Fruit fly (Drosophila melanogaster) whole organism, pupa: ENCODE data around the gene ckd.

ENCODE experiments used
- CG10348 ChIP-seq: fragments of 200-800 bp; sonication (Bioruptor generic); IDR thresholded peaks from 2 replicates; pipeline ENCODE4 v1.3.6; 2022; ENCODE audit warnings: missing biosample characterization, missing genetic modification characterization
- CG12605 ChIP-seq: fragments of 200-800 bp; sonication (Bioruptor generic); IDR thresholded peaks from 2 replicates; pipeline ENCODE4 v1.3.6; 2022; ENCODE audit warnings: missing biosample characterization, missing genetic modification characterization
- CG13204 ChIP-seq: fragments of 200-800 bp; sonication (Bioruptor generic); optimal IDR thresholded peaks from 2 replicates; lab custom pipeline; 2018; ENCODE audit warnings: missing biosample characterization, mild to moderate bottlenecking, missing genetic modification characterization, moderate library complexity
- CG14655 ChIP-seq: fragments of 200-800 bp; sonication (Bioruptor generic); optimal IDR thresholded peaks from 3 replicates; lab custom pipeline; 2017; ENCODE audit warnings: mild to moderate bottlenecking, missing biosample characterization, missing genetic modification reagents, missing genetic modification characterization
- CG15710 ChIP-seq: fragments of 200-800 bp; sonication (Bioruptor generic); optimal IDR thresholded peaks from 2 replicates; lab custom pipeline; 2018; ENCODE audit warnings: missing biosample characterization, mild to moderate bottlenecking, missing genetic modification characterization, moderate library complexity
- CG17806 ChIP-seq: fragments of 200-800 bp; sonication (Bioruptor generic); optimal IDR thresholded peaks from 2 replicates; lab custom pipeline; 2018; ENCODE audit warnings: missing biosample characterization, mild to moderate bottlenecking, missing genetic modification characterization, moderate library complexity
- CG32121 ChIP-seq: fragments of 200-800 bp; sonication (Bioruptor generic); IDR thresholded peaks from 2 replicates; pipeline ENCODE4 v1.3.6; 2022; ENCODE audit warnings: missing biosample characterization, missing genetic modification characterization
- CG34367 ChIP-seq: fragments of 200-800 bp; sonication (Bioruptor generic); optimal IDR thresholded peaks from 2 replicates; lab custom pipeline; 2018; ENCODE audit warnings: missing biosample characterization, mild to moderate bottlenecking, missing genetic modification characterization
- CG4496 ChIP-seq: fragments of 200-800 bp; sonication (Bioruptor generic); IDR thresholded peaks from 3 replicates; pipeline ENCODE4 v1.3.6; 2022; ENCODE audit warnings: missing biosample characterization, missing genetic modification characterization
- CG8159 ChIP-seq: fragments of 200-800 bp; sonication (Bioruptor generic); optimal IDR thresholded peaks from 3 replicates; lab custom pipeline; 2018; ENCODE audit warnings: missing biosample characterization, mild to moderate bottlenecking, missing genetic modification characterization, moderate library complexity
- CG8301 ChIP-seq: fragments of 200-800 bp; sonication (Bioruptor generic); optimal IDR thresholded peaks from 2 replicates; lab custom pipeline; 2018; ENCODE audit warnings: missing biosample characterization, mild to moderate bottlenecking, missing genetic modification characterization
- CG9948 ChIP-seq: fragments of 200-800 bp; sonication (Bioruptor generic); optimal IDR thresholded peaks from 2 replicates; lab custom pipeline; 2018; ENCODE audit warnings: missing biosample characterization, mild to moderate bottlenecking, missing genetic modification characterization, moderate library complexity
- D1 ChIP-seq: fragments of 200-800 bp; sonication (Bioruptor generic); optimal IDR thresholded peaks from 2 replicates; lab custom pipeline; 2018; ENCODE audit warnings: missing biosample characterization, mild to moderate bottlenecking, missing genetic modification characterization, moderate library complexity
- EcR ChIP-seq: fragments of 200-800 bp; sonication (Bioruptor generic); optimal IDR thresholded peaks from 3 replicates; lab custom pipeline; 2019; ENCODE audit warnings: missing biosample characterization, missing genetic modification characterization, mild to moderate bottlenecking, moderate library complexity, missing genetic modification reagents
- Ets98B ChIP-seq: fragments of 200-800 bp; sonication (Bioruptor generic); IDR thresholded peaks from 2 replicates; pipeline ENCODE4 v1.3.6; 2022; ENCODE audit warnings: missing biosample characterization, missing genetic modification characterization
- Pif1A ChIP-seq: fragments of 200-800 bp; sonication (Bioruptor generic); optimal IDR thresholded peaks from 3 replicates; lab custom pipeline; 2016; ENCODE audit warnings: missing biosample characterization, missing genetic modification characterization
- Pif1B ChIP-seq: fragments of 200-800 bp; sonication (Bioruptor generic); optimal IDR thresholded peaks from 3 replicates; lab custom pipeline; 2016; ENCODE audit warnings: missing biosample characterization, missing genetic modification characterization
- Snoo ChIP-seq: fragments of 200-800 bp; sonication (Bioruptor generic); optimal IDR thresholded peaks from 3 replicates; lab custom pipeline; 2017; ENCODE audit warnings: missing biosample characterization, mild to moderate bottlenecking, missing genetic modification characterization, inconsistent platforms
- fd96Ca ChIP-seq: fragments of 200-800 bp; sonication (Bioruptor generic); IDR thresholded peaks from 3 replicates; pipeline ENCODE4 v1.3.6; 2022; ENCODE audit warnings: missing biosample characterization, missing genetic modification characterization
- gl ChIP-seq: fragments of 200-800 bp; sonication (Bioruptor generic); optimal IDR thresholded peaks from 2 replicates; lab custom pipeline; 2018; ENCODE audit warnings: missing biosample characterization, mild to moderate bottlenecking, missing genetic modification characterization
- rn ChIP-seq: fragments of 200-800 bp; sonication (Bioruptor generic); IDR thresholded peaks from 2 replicates; pipeline ENCODE4 v1.3.6; 2022; ENCODE audit warnings: missing biosample characterization, missing genetic modification characterization

ckd gene

DNA sequence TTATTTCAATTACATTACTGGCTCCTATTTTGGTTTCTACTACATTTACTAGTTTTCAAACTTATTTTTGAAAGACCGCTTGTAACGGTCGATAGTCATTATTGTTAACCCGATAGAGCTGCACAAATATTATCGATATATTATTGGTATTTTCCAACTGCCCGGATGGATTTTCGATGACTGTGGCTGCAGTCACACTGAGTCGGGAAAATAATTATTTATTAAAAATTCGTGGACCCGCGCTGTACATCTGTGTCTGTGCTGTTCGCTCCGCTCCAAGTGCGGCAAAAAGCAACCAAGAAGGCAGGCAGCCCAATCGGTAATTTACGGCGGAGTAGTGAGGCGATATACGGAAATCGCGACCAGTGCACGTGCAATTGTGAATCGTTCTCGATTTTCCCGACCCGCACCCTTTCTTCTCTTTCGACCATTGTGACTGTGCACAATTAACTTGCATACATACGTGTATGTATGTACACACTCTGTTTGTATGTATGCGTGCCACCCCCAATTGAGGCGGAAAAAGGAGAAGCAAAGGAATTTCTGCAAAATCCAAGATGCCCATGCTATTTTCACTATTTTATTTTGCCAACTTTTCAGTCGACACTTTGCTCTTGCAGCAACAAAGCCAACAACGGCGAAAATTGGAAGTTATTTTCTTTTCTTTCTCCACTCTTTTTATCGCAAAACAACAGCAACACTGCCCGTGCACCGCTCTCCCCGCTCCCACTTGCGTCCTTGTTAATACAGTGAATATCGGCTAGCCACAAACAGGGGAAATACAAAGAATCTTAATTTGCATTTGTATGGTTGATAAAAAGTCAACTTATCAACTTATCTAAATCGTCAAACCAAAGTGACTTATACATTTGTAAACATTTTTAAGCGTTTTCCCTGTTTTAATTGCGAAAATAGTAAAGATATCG lies 46.1 kb downstream of the ckd start, which contains the start of gene ZnT63C:
Gene ZnT63C (plus strand): TSS at position 175 of the 926 bp plus-strand sequence.
- TF ChIP-seq CG9948 (tag; lab: Kevin White, UChicago) = peak; percentile 18
- TF ChIP-seq CG8301 (tag; lab: Kevin White, UChicago) = peak; percentile 53
- TF ChIP-seq CG34367 = no peak
- peak; percentile 42 for TF ChIP-seq Pif1A
- TF ChIP-seq CG4496 (GFP tag; lab: Robert Waterston, UW) = peak; percentile 72
- peak; percentile 18; the same call in 1 of the 2 replicates for TF ChIP-seq Ets98B (GFP tag; lab: Robert Waterston, UW)
- no peak for TF ChIP-seq CG8159 (tag; lab: Kevin White, UChicago)
- peak; percentile 41 for TF ChIP-seq CG12605
- TF ChIP-seq gl (tag; lab: Kevin White, UChicago) = peak; percentile 71
- TF ChIP-seq CG32121 (GFP tag; lab: Robert Waterston, UW) = peak; percentile 54; the same call in 1 of the 2 replicates
- TF ChIP-seq CG14655 (GFP tag; lab: Kevin White, UChicago) = peak; percentile 60
- 0 out of 3 replicates have a peak, but pooled peaks have one; percentile 26 for TF ChIP-seq fd96Ca (GFP tag; lab: Robert Waterston, UW)
- no peak for TF ChIP-seq Snoo
- no peak for TF ChIP-seq Pif1B
- peak; percentile 25 for TF ChIP-seq CG15710 (tag; lab: Kevin White, UChicago)
- peak; percentile 42; the same call in 1 of the 2 replicates for TF ChIP-seq rn
- TF ChIP-seq CG17806 (tag; lab: Kevin White, UChicago) = peak; percentile 38

dm6 chr3L:3304740-3305139 lies 47.1 kb downstream of the ckd start:
- TF ChIP-seq rn (no peak), Pif1A (no peak), EcR (GFP tag; lab: Kevin White, UChicago) (peak; percentile 85), CG8301 (tag; lab: Kevin White, UChicago) (no peak), CG13204 (GFP tag; lab: Kevin White, UChicago) (no peak)

dm6 chr3L:3305430-3305829 lies 47.8 kb downstream of the ckd start:
- TF ChIP-seq CG13204 (GFP tag; lab: Kevin White, UChicago) (no peak), CG14655 (GFP tag; lab: Kevin White, UChicago) (no peak), fd96Ca (GFP tag; lab: Robert Waterston, UW) (no peak), Ets98B (GFP tag; lab: Robert Waterston, UW) (no peak), D1 (tag; lab: Kevin White, UChicago) (no peak), Snoo (no peak), CG15710 (tag; lab: Kevin White, UChicago) (no peak), Pif1A (no peak), CG8301 (tag; lab: Kevin White, UChicago) (no peak), CG10348 (GFP tag; lab: Robert Waterston, UW) (no peak), CG34367 (no peak), CG32121 (GFP tag; lab: Robert Waterston, UW) (no peak), CG4496 (GFP tag; lab: Robert Waterston, UW) (no peak), gl (tag; lab: Kevin White, UChicago) (no peak), rn (no peak)

DNA sequence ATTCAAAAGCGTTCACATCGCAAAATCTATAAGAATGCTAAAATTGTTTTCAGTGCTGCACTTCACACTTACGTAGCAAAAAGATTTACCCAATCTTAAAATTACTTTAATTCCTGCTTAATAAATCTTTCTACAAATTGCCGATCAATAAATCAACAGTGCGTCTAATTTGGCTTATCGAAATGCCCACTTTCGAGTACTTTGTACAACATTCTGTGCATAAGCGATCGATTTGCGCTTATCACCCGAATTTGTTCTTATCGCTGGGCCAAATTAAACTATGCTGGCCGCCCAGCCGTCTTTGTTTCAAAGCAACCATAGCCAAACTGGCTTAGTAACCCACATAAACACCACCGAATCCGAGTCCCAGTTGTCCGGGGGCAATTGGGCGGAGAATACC lies 48.8 kb downstream of the ckd start:
- no peak for TF ChIP-seq CG8159 (tag; lab: Kevin White, UChicago)
- TF ChIP-seq rn = no peak
- TF ChIP-seq EcR (GFP tag; lab: Kevin White, UChicago) = no peak
- no peak for TF ChIP-seq CG14655 (GFP tag; lab: Kevin White, UChicago)
- no peak for TF ChIP-seq CG9948 (tag; lab: Kevin White, UChicago)
- TF ChIP-seq Pif1A = no peak
- no peak for TF ChIP-seq CG32121 (GFP tag; lab: Robert Waterston, UW)
- no peak for TF ChIP-seq Pif1B
- no peak for TF ChIP-seq CG34367
- TF ChIP-seq CG15710 (tag; lab: Kevin White, UChicago) = no peak
- TF ChIP-seq Snoo = no peak
- TF ChIP-seq CG13204 (GFP tag; lab: Kevin White, UChicago) = no peak
- no peak for TF ChIP-seq D1 (tag; lab: Kevin White, UChicago)
- no peak for TF ChIP-seq fd96Ca (GFP tag; lab: Robert Waterston, UW)
- TF ChIP-seq CG17806 (tag; lab: Kevin White, UChicago) = no peak
- no peak for TF ChIP-seq CG8301 (tag; lab: Kevin White, UChicago)
- TF ChIP-seq gl (tag; lab: Kevin White, UChicago) = no peak
- no peak for TF ChIP-seq CG4496 (GFP tag; lab: Robert Waterston, UW)

dm6 chr3L:3307593-3307992 lies 49.9 kb downstream of the ckd start:
- TF ChIP-seq Pif1A (no peak), CG4496 (GFP tag; lab: Robert Waterston, UW) (0 out of 3 replicates have a peak, but pooled peaks have one; percentile 28), gl (tag; lab: Kevin White, UChicago) (no peak)
